Worm (Caenorhabditis elegans) whole organism, L4 larva: ENCODE results near the gene R107.5.

Experiments
- T20F7.1 ChIP-seq: fragments of 200-800 bp; sonication (Bioruptor generic); optimal IDR thresholded peaks from 2 replicates; lab custom pipeline; 2018; ENCODE audit warnings: mild to moderate bottlenecking, missing genetic modification characterization, missing compliant biosample characterization
- Y105C5A.15 ChIP-seq: fragments of 200-800 bp; sonication (Bioruptor generic); IDR thresholded peaks from 2 replicates; pipeline ENCODE4 v1.3.6; 2022; ENCODE audit warnings: missing genetic modification characterization, missing compliant biosample characterization
- ZK546.5 ChIP-seq, 2 experiments: sonication (generic microtip); optimal IDR thresholded peaks; 2 replicates each; lab custom pipeline; 2017; ENCODE audit warnings: missing biosample characterization in 2 of 2, missing genetic modification characterization in 2 of 2
- aha-1 ChIP-seq: fragments of 150-350 bp; peaks from one replicate; lab custom pipeline; 2014; ENCODE audit warnings: missing biosample characterization, missing genetic modification characterization
- ama-1 ChIP-seq: fragments of 150-350 bp; optimal IDR thresholded peaks from 2 replicates; lab custom pipeline; 2014; ENCODE audit warnings: inconsistent platforms, mixed read lengths
- ctbp-1 ChIP-seq: fragments of 200-800 bp; sonication (Bioruptor generic); IDR thresholded peaks from 2 replicates; pipeline ENCODE4 v1.3.6; 2022; ENCODE audit warnings: missing genetic modification reagents, missing genetic modification characterization, missing compliant biosample characterization
- daf-16 ChIP-seq, 3 experiments: sonication (generic microtip); optimal IDR thresholded peaks; 2 replicates each; lab custom pipeline; 2016 to 2017; ENCODE audit warnings: missing genetic modification characterization in 3 of 3, missing genetic modification reagents in 3 of 3, mild to moderate bottlenecking in 2 of 3, missing compliant biosample characterization in 2 of 3, missing biosample characterization in 1 of 3, moderate library complexity in 1 of 3
- daf-19 ChIP-seq: fragments of 200-800 bp; sonication (Bioruptor generic); conservative IDR thresholded peaks from 2 replicates; pipeline ENCODE4 v1.3.6; 2022; ENCODE audit warnings: missing genetic modification characterization, missing compliant biosample characterization
- dmd-6 ChIP-seq: fragments of 200-800 bp; sonication (Bioruptor generic); IDR thresholded peaks from 2 replicates; pipeline ENCODE4 v1.3.6; 2022; ENCODE audit warnings: missing genetic modification reagents, missing genetic modification characterization, missing compliant biosample characterization
- dmd-8 ChIP-seq: fragments of 200-800 bp; sonication (Bioruptor generic); IDR thresholded peaks from 2 replicates; pipeline ENCODE4 v1.3.6; 2022; ENCODE audit warnings: missing genetic modification characterization, missing compliant biosample characterization
- dve-1 ChIP-seq: sonication (generic microtip); optimal IDR thresholded peaks from 2 replicates; lab custom pipeline; 2017; ENCODE audit warnings: antibody characterized with exemption, mild to moderate bottlenecking, missing genetic modification characterization, missing compliant biosample characterization; ENCODE audit not compliant: insufficient read depth
- hlh-11 ChIP-seq: fragments of 200-800 bp; sonication (Bioruptor generic); optimal IDR thresholded peaks from 2 replicates; lab custom pipeline; 2018; ENCODE audit warnings: mild to moderate bottlenecking, missing genetic modification characterization, missing compliant biosample characterization
- hlh-30 ChIP-seq: sonication (generic microtip); optimal IDR thresholded peaks from 2 replicates; lab custom pipeline; 2017; ENCODE audit warnings: antibody characterized with exemption, mild to moderate bottlenecking, missing genetic modification characterization, missing compliant biosample characterization; ENCODE audit not compliant: insufficient read depth
- hmg-1.1 ChIP-seq: fragments of 200-800 bp; sonication (Bioruptor generic); IDR thresholded peaks from 2 replicates; pipeline ENCODE4 v1.3.6; 2022; ENCODE audit warnings: missing genetic modification reagents, missing genetic modification characterization, missing compliant biosample characterization
- lim-7 ChIP-seq: fragments of 200-800 bp; sonication (Bioruptor generic); IDR thresholded peaks from 2 replicates; pipeline ENCODE4 v1.3.6; 2022; ENCODE audit warnings: missing genetic modification characterization, missing compliant biosample characterization
- lin-38 ChIP-seq: fragments of 200-800 bp; sonication (Bioruptor generic); IDR thresholded peaks from 2 replicates; pipeline ENCODE4 v1.3.6; 2022; ENCODE audit warnings: missing genetic modification reagents, missing genetic modification characterization, missing compliant biosample characterization
- lir-3 ChIP-seq: sonication (generic microtip); optimal IDR thresholded peaks from 2 replicates; lab custom pipeline; 2016; ENCODE audit warnings: mild to moderate bottlenecking, missing genetic modification characterization, missing compliant biosample characterization
- lsy-2 ChIP-seq, 2 experiments: fragments of 150-350 bp in 1 of 2; sonication (generic microtip) in 1 of 2; optimal IDR thresholded peaks; 2 replicates each; lab custom pipeline; 2014 to 2017; ENCODE audit warnings: missing biosample characterization in 2 of 2, missing genetic modification characterization in 2 of 2
- mdt-29 ChIP-seq: fragments of 200-800 bp; sonication (Bioruptor generic); IDR thresholded peaks from 2 replicates; pipeline ENCODE4 v1.3.6; 2022; ENCODE audit warnings: missing genetic modification reagents, missing genetic modification characterization, missing compliant biosample characterization
- mes-2 ChIP-seq: sonication (generic microtip); optimal IDR thresholded peaks from 2 replicates; lab custom pipeline; 2016; ENCODE audit warnings: missing genotype, mild to moderate bottlenecking, missing genetic modification characterization, missing compliant biosample characterization; ENCODE audit not compliant: poor library complexity, severe bottlenecking
- mxl-3 ChIP-seq: fragments of 200-800 bp; sonication (Bioruptor generic); optimal IDR thresholded peaks from 2 replicates; lab custom pipeline; 2018; ENCODE audit warnings: mild to moderate bottlenecking, missing genetic modification characterization, missing compliant biosample characterization
- nhr-111 ChIP-seq: fragments of 200-800 bp; sonication (Bioruptor generic); optimal IDR thresholded peaks from 2 replicates; lab custom pipeline; 2018; ENCODE audit warnings: mild to moderate bottlenecking, missing genetic modification characterization, missing compliant biosample characterization
- nhr-28 ChIP-seq: fragments of 150-350 bp; optimal IDR thresholded peaks from 2 replicates; lab custom pipeline; 2014; ENCODE audit warnings: missing biosample characterization, missing genetic modification characterization
- nhr-48 ChIP-seq: sonication (generic microtip); optimal IDR thresholded peaks from 2 replicates; lab custom pipeline; 2016; ENCODE audit warnings: mild to moderate bottlenecking, missing genetic modification characterization, missing compliant biosample characterization
- pha-4 ChIP-seq, 2 experiments: fragments of 150-350 bp in 1 of 2; fragments of 200-800 bp in 1 of 2; sonication (Bioruptor generic) in 1 of 2; IDR thresholded peaks in 1 of 2; optimal IDR thresholded peaks in 1 of 2; 2 replicates each; pipeline versions ENCODE4 v1.3.6 to Lab custom; 2014 to 2022; ENCODE audit warnings: missing genetic modification characterization in 2 of 2, missing genetic modification reagents in 2 of 2, missing biosample characterization in 1 of 2, missing compliant biosample characterization in 1 of 2
- saeg-2 ChIP-seq: fragments of 200-800 bp; sonication (Bioruptor generic); IDR thresholded peaks from 2 replicates; pipeline ENCODE4 v1.3.6; 2022; ENCODE audit warnings: missing genetic modification reagents, missing genetic modification characterization, missing compliant biosample characterization
- tra-1 ChIP-seq: fragments of 200-800 bp; sonication (Bioruptor generic); IDR thresholded peaks from 2 replicates; pipeline ENCODE4 v1.3.6; 2022; ENCODE audit warnings: missing genetic modification reagents, missing genetic modification characterization, missing compliant biosample characterization
- unc-39 ChIP-seq: sonication (generic microtip); optimal IDR thresholded peaks from 2 replicates; lab custom pipeline; 2017; ENCODE audit warnings: missing biosample characterization, missing genetic modification characterization
- unc-62 ChIP-seq, 3 experiments: fragments of 150-350 bp in 1 of 3; sonication (generic microtip); optimal IDR thresholded peaks in 2 of 3; peaks in 1 of 3; 1 replicate in 1 of 3; 2 replicates in 2 of 3; lab custom pipeline; 2014 to 2017; ENCODE audit warnings: missing biosample characterization in 3 of 3, missing genetic modification characterization in 3 of 3, missing genetic modification reagents in 3 of 3, missing genotype in 1 of 3
- zfp-3 ChIP-seq: fragments of 200-800 bp; sonication (Bioruptor generic); conservative IDR thresholded peaks from 2 replicates; pipeline ENCODE4 v1.3.6; 2022; ENCODE audit warnings: missing genetic modification reagents, missing genetic modification characterization, missing compliant biosample characterization

Gene R107.5

DNA sequence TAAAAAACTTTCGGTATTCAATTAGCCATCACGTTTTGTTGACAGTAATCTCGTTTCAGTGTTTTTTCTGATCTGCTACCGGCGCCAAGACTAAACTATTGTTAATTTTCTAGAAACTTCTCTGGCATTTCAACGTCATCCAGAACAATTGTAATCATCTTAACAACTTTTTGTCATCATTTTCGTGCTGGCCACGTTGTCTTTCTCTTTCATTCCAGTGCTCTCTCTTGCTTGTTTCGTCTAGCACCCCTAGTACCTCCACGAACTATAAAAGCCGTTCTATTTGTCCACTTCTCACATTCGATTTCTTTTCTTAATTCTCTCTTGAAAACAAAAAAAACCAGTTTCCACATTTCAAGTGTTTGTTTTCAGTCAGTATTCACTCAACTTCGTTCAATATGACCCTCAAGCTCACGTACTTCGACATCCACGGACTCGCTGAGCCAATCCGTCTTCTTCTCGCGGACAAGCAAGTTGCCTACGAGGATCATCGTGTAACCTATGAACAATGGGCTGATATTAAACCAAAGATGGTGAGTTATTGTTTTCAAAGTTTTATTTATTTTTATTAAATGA is 5.5 kb upstream of the R107.5 start, which contains the start of gene gst-1:
gst-1 (plus strand) TSS at position 373 of the 576 bp plus-strand sequence.
- TF ChIP-seq T20F7.1 (GFP tag; lab: Kevin White, UChicago) (peak; percentile 45), ZK546.5 (tag; optimal IDR thresholded peaks at IDR 0.05; lab: Kevin White, UChicago) (no peak), unc-39 (tag; lab: Kevin White, UChicago) (no peak), dve-1 (tag; lab: Kevin White, UChicago) (peak; percentile 80), nhr-48 (peak; percentile 49), lir-3 (tag; lab: Kevin White, UChicago) (no peak), lsy-2 (tag; optimal IDR thresholded peaks at IDR 0.05; lab: Kevin White, UChicago) (peak in 1 of 2 experiments; percentile 48), dmd-8 (GFP tag; lab: Robert Waterston, UW) (0 out of 2 replicates have a peak, but pooled peaks have one; percentile 26), ama-1 (lab: Kevin White, UChicago) (peak; percentile 40), hmg-1.1 (GFP tag; lab: Robert Waterston, UW) (0 out of 2 replicates have a peak, but pooled peaks have one; percentile 31), dmd-6 (GFP tag; lab: Robert Waterston, UW) (peak; percentile 54), daf-16 (GFP tag; optimal IDR thresholded peaks at IDR 0.05; lab: Kevin White, UChicago) (no peak), daf-16 (tag; optimal IDR thresholded peaks at IDR 0.05; lab: Kevin White, UChicago) (peak; percentile 70), hlh-11 (peak; percentile 54), tra-1 (GFP tag; lab: Robert Waterston, UW) (0 out of 2 replicates have a peak, but pooled peaks have one; percentile 8), pha-4 (GFP tag; IDR thresholded peaks at IDR 0.05; lab: Robert Waterston, UW) (peak; percentile 40; the same call in 1 of the 2 replicates), pha-4 (tag; optimal IDR thresholded peaks at IDR 0.05; lab: Kevin White, UChicago) (no peak), lin-38 (GFP tag; lab: Robert Waterston, UW) (peak; percentile 46; the same call in 1 of the 2 replicates), aha-1 (tag; lab: Kevin White, UChicago) (peak; percentile 59), daf-19 (no peak), nhr-28 (tag; lab: Kevin White, UChicago) (peak; percentile 13), mxl-3 (GFP tag; lab: Kevin White, UChicago) (peak; percentile 62), Y105C5A.15 (GFP tag; lab: Robert Waterston, UW) (no peak), mes-2 (tag; lab: Kevin White, UChicago) (peak; percentile 36), mdt-29 (GFP tag; lab: Robert Waterston, UW) (peak; percentile 74), hlh-30 (tag; lab: Kevin White, UChicago) (peak; percentile 7), unc-62 (GFP tag; optimal IDR thresholded peaks at IDR 0.05 in 1 of 2; lab: Kevin White, UChicago) (peak in 1 of 2 experiments; percentile 93), unc-62 (tag; optimal IDR thresholded peaks at IDR 0.05; lab: Kevin White, UChicago) (no peak)

DNA sequence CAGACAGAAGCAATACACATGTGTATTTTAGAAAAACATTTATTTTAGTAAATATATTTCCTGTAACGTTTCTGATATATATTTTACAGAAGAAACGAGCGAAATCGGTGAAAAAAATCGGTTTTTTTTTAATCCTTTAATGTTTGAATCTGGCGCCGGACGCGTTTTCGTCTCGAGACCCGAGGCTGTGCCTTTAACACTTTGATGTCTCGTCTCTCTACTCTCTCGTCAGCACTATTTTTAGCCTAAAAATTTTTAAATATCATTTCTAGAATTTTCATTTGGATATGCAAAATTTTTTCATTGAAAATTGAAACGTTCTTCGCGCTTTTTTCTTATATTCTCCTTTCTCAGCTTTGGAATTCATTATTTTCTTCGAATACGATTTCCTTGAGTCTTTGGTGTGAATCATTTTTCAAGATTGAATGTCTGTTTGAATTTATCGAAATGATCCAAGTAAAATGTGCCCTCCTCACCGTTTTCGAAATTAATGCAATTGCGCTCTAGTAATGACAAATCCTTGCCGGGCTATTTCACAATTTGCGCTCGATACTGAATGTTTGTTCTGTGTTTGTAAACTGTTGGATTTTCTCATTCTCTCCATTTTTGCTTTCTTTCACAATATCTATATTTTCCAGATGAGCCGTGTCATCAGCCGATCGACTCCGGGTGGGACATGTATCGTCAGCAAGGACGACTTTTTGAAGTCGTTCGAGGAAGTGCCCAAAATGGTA is 991 bp upstream of the R107.5 start, which contains the start of gene cls-2:
cls-2 (plus strand) TSS at position 635 of the 734 bp plus-strand sequence.
- TF ChIP-seq zfp-3 (no peak), ctbp-1 (0 out of 2 replicates have a peak, but pooled peaks have one; percentile 14), dmd-8 (GFP tag; lab: Robert Waterston, UW) (no peak), lim-7 (GFP tag; lab: Robert Waterston, UW) (peak; percentile 23; the same call in 1 of the 2 replicates), nhr-111 (GFP tag; lab: Kevin White, UChicago) (no peak), dmd-6 (GFP tag; lab: Robert Waterston, UW) (0 out of 2 replicates have a peak, but pooled peaks have one; percentile 7)
- TF ChIP-seq, all 104 proteins: peak for 3

DNA sequence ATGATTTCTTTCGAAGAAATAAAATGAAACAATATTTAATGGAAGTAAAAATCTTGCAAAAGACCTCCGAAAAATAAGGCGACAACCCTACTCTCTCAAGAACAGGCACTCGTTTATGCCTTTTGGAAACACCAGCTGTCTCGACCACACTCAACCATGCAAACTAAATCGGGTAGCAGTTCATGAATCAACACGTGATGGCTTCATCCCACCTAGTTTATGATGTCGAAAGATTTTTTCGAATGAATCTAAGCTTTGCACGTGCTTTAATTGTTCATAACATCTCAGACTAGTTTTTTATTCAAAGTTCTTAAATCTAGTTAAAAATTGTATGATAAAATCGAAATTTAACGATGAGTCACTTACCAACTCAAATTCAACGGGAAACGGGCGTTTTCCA is 327 bp downstream of the R107.5 start:
- 0 out of 2 replicates have a peak, but pooled peaks have one; percentile 56 for TF ChIP-seq saeg-2
- 0 out of 2 replicates have a peak, but pooled peaks have one; percentile 28 for TF ChIP-seq ctbp-1
- no peak for TF ChIP-seq ama-1 (lab: Kevin White, UChicago)
